Worm (Caenorhabditis elegans) whole organism, young adult: ENCODE data around the gene rabn-5.

Source experiments
- B0035.1 ChIP-seq: sonication (generic microtip); optimal IDR thresholded peaks from 2 replicates; lab custom pipeline; 2016; ENCODE audit warnings: missing genetic modification characterization, mild to moderate bottlenecking, missing compliant biosample characterization, missing genotype, missing genetic modification reagents
- B0336.3 ChIP-seq: fragments of 200-800 bp; sonication (Bioruptor generic); IDR thresholded peaks from 2 replicates; pipeline ENCODE4 v1.3.6; 2022; ENCODE audit warnings: missing genetic modification characterization, missing compliant biosample characterization
- C17E4.6 ChIP-seq: fragments of 200-800 bp; sonication (Bioruptor generic); IDR thresholded peaks from 2 replicates; pipeline ENCODE4 v1.3.6; 2022; ENCODE audit warnings: missing genetic modification reagents, missing genetic modification characterization, missing compliant biosample characterization
- F22D6.2 ChIP-seq: sonication (generic microtip); optimal IDR thresholded peaks from 2 replicates; lab custom pipeline; 2016; ENCODE audit warnings: mild to moderate bottlenecking, missing genetic modification characterization, missing compliant biosample characterization
- F33H1.4 ChIP-seq: fragments of 200-800 bp; sonication (Bioruptor generic); IDR thresholded peaks from 2 replicates; pipeline ENCODE4 v1.3.6; 2022; ENCODE audit warnings: missing genetic modification reagents, missing genetic modification characterization, missing compliant biosample characterization
- F52B5.7 ChIP-seq: sonication (generic microtip); optimal IDR thresholded peaks from 2 replicates; lab custom pipeline; 2016; ENCODE audit warnings: mild to moderate bottlenecking, missing genetic modification characterization, missing compliant biosample characterization
- F57A8.1 ChIP-seq: fragments of 200-800 bp; sonication (Bioruptor generic); optimal IDR thresholded peaks from 2 replicates; lab custom pipeline; 2018; ENCODE audit warnings: mild to moderate bottlenecking, missing genetic modification characterization, moderate library complexity, missing compliant biosample characterization
- K11D2.4 ChIP-seq: fragments of 200-800 bp; sonication (Bioruptor generic); IDR thresholded peaks from 2 replicates; pipeline ENCODE4 v1.3.6; 2022; ENCODE audit warnings: missing genetic modification reagents, missing genetic modification characterization, missing compliant biosample characterization
- T07F8.4 ChIP-seq: sonication (generic microtip); optimal IDR thresholded peaks from 2 replicates; lab custom pipeline; 2016; ENCODE audit warnings: mild to moderate bottlenecking, missing genetic modification characterization, moderate library complexity, missing compliant biosample characterization
- Y53F4B.3 ChIP-seq: fragments of 200-800 bp; sonication (Bioruptor generic); IDR thresholded peaks from 2 replicates; pipeline ENCODE4 v1.3.6; 2022; ENCODE audit warnings: missing genetic modification reagents, missing genetic modification characterization, missing compliant biosample characterization
- Y56A3A.18 ChIP-seq: fragments of 200-800 bp; sonication (Bioruptor generic); IDR thresholded peaks from 2 replicates; pipeline ENCODE4 v1.3.6; 2022; ENCODE audit warnings: missing genetic modification reagents, missing genetic modification characterization, missing compliant biosample characterization
- Y95B8A.8 ChIP-seq: fragments of 200-800 bp; sonication (Bioruptor generic); IDR thresholded peaks from 2 replicates; pipeline ENCODE4 v1.3.6; 2022; ENCODE audit warnings: missing genetic modification reagents, missing genetic modification characterization, missing compliant biosample characterization
- akir-1 ChIP-seq: fragments of 200-800 bp; sonication (Bioruptor generic); optimal IDR thresholded peaks from 2 replicates; lab custom pipeline; 2018; ENCODE audit warnings: mild to moderate bottlenecking, missing genetic modification characterization, moderate library complexity, missing compliant biosample characterization
- attf-3 ChIP-seq: fragments of 200-800 bp; sonication (Bioruptor generic); conservative IDR thresholded peaks from 2 replicates; pipeline ENCODE4 v1.3.6; 2022; ENCODE audit warnings: missing genetic modification reagents, missing genetic modification characterization, missing compliant biosample characterization
- bed-1 ChIP-seq: fragments of 200-800 bp; sonication (Bioruptor generic); IDR thresholded peaks from 2 replicates; pipeline ENCODE4 v1.3.6; 2022; ENCODE audit warnings: missing genetic modification reagents, missing genetic modification characterization, missing compliant biosample characterization
- cebp-2 ChIP-seq: fragments of 200-800 bp; sonication (Bioruptor generic); IDR thresholded peaks from 2 replicates; pipeline ENCODE4 v1.3.6; 2022; ENCODE audit warnings: missing genetic modification characterization, missing compliant biosample characterization
- ceh-40 ChIP-seq: fragments of 200-800 bp; sonication (Bioruptor generic); IDR thresholded peaks from 2 replicates; pipeline ENCODE4 v1.3.6; 2022; ENCODE audit warnings: missing genetic modification characterization, missing compliant biosample characterization
- ceh-58 ChIP-seq: fragments of 200-800 bp; sonication (Bioruptor generic); IDR thresholded peaks from 2 replicates; pipeline ENCODE4 v1.3.6; 2022; ENCODE audit warnings: missing genetic modification characterization, missing compliant biosample characterization
- ceh-79 ChIP-seq: sonication (generic microtip); optimal IDR thresholded peaks from 2 replicates; lab custom pipeline; 2017; ENCODE audit warnings: mild to moderate bottlenecking, missing genetic modification characterization, missing compliant biosample characterization
- chd-7 ChIP-seq: sonication (generic microtip); optimal IDR thresholded peaks from 2 replicates; lab custom pipeline; 2016; ENCODE audit warnings: mild to moderate bottlenecking, missing genetic modification characterization, moderate library complexity, missing compliant biosample characterization
- egrh-3 ChIP-seq: fragments of 200-800 bp; sonication (Bioruptor generic); IDR thresholded peaks from 2 replicates; pipeline ENCODE4 v1.3.6; 2022; ENCODE audit warnings: missing genetic modification reagents, missing genetic modification characterization, missing compliant biosample characterization
- him-1 ChIP-seq: sonication (generic microtip); optimal IDR thresholded peaks from 2 replicates; lab custom pipeline; 2016; ENCODE audit warnings: missing genotype, missing genetic modification reagents, missing genetic modification characterization, missing compliant biosample characterization
- hmg-20 ChIP-seq: fragments of 200-800 bp; sonication (Bioruptor generic); IDR thresholded peaks from 2 replicates; pipeline ENCODE4 v1.3.6; 2022; ENCODE audit warnings: missing genetic modification reagents, missing genetic modification characterization, missing compliant biosample characterization
- hrde-1 ChIP-seq: sonication (generic microtip); optimal IDR thresholded peaks from 2 replicates; lab custom pipeline; 2016; ENCODE audit warnings: missing genetic modification characterization, mild to moderate bottlenecking, missing compliant biosample characterization, moderate library complexity, missing genotype, missing genetic modification reagents, borderline replicate concordance
- lag-1 ChIP-seq: fragments of 200-800 bp; sonication (Bioruptor generic); IDR thresholded peaks from 2 replicates; pipeline ENCODE4 v1.3.6; 2022; ENCODE audit warnings: missing genetic modification reagents, missing genetic modification characterization, missing compliant biosample characterization
- madf-10 ChIP-seq: sonication (generic microtip); optimal IDR thresholded peaks from 2 replicates; lab custom pipeline; 2016; ENCODE audit warnings: mild to moderate bottlenecking, missing genetic modification characterization, missing compliant biosample characterization
- madf-6 ChIP-seq: fragments of 200-800 bp; sonication (Bioruptor generic); IDR thresholded peaks from 2 replicates; pipeline ENCODE4 v1.3.6; 2022; ENCODE audit warnings: missing genetic modification reagents, missing genetic modification characterization, missing compliant biosample characterization
- mes-4 ChIP-seq: sonication (generic microtip); optimal IDR thresholded peaks from 2 replicates; lab custom pipeline; 2016; ENCODE audit warnings: missing genotype, missing genetic modification characterization, missing compliant biosample characterization
- nfya-2 ChIP-seq: fragments of 200-800 bp; sonication (Bioruptor generic); IDR thresholded peaks from 2 replicates; pipeline ENCODE4 v1.3.6; 2022; ENCODE audit warnings: missing genetic modification reagents, missing genetic modification characterization, missing compliant biosample characterization
- nfyb-1 ChIP-seq: fragments of 200-800 bp; sonication (Bioruptor generic); IDR thresholded peaks from 2 replicates; pipeline ENCODE4 v1.3.6; 2022; ENCODE audit warnings: missing genetic modification reagents, missing genetic modification characterization, missing compliant biosample characterization
- nhr-120 ChIP-seq: fragments of 200-800 bp; sonication (Bioruptor generic); IDR thresholded peaks from 2 replicates; pipeline ENCODE4 v1.3.6; 2022; ENCODE audit warnings: missing genetic modification characterization, missing compliant biosample characterization
- rcor-1 ChIP-seq: fragments of 200-800 bp; sonication (Bioruptor generic); IDR thresholded peaks from 2 replicates; pipeline ENCODE4 v1.3.6; 2022; ENCODE audit warnings: missing genetic modification reagents, missing genetic modification characterization, missing compliant biosample characterization
- repo-1 ChIP-seq: sonication (generic microtip); optimal IDR thresholded peaks from 2 replicates; lab custom pipeline; 2017; ENCODE audit warnings: mild to moderate bottlenecking, missing genetic modification characterization, missing compliant biosample characterization
- rpc-1 ChIP-seq, 2 experiments: fragments of 150-350 bp in 1 of 2; sonication (generic microtip) in 1 of 2; optimal IDR thresholded peaks; 2 replicates each; lab custom pipeline; 2014 to 2018; ENCODE audit warnings: missing biosample characterization in 1 of 2, missing genetic modification characterization in 1 of 2, missing genetic modification reagents in 1 of 2, missing genotype in 1 of 2
- sptf-2 ChIP-seq: fragments of 200-800 bp; sonication (Bioruptor generic); optimal IDR thresholded peaks from 2 replicates; lab custom pipeline; 2018; ENCODE audit warnings: mild to moderate bottlenecking, missing genetic modification characterization, missing compliant biosample characterization
- tbp1 ChIP-seq: fragments of 200-800 bp; sonication (Bioruptor generic); optimal IDR thresholded peaks from 2 replicates; lab custom pipeline; 2018; ENCODE audit warnings: mild to moderate bottlenecking, missing genetic modification characterization, missing compliant biosample characterization
- tbx-9 ChIP-seq: sonication (generic microtip); optimal IDR thresholded peaks from 2 replicates; lab custom pipeline; 2016; ENCODE audit warnings: borderline replicate concordance, missing genetic modification characterization, inconsistent platforms, missing compliant biosample characterization
- unc-62 ChIP-seq: fragments of 150-350 bp; optimal IDR thresholded peaks from 2 replicates; lab custom pipeline; 2014; ENCODE audit warnings: missing biosample characterization, missing genetic modification reagents, missing genetic modification characterization
- zfh-2 ChIP-seq: fragments of 200-800 bp; sonication (Bioruptor generic); conservative IDR thresholded peaks from 2 replicates; pipeline ENCODE4 v1.3.6; 2022; ENCODE audit warnings: missing genetic modification reagents, missing genetic modification characterization, missing compliant biosample characterization
- ztf-22 ChIP-seq: fragments of 200-800 bp; sonication (Bioruptor generic); optimal IDR thresholded peaks from 2 replicates; lab custom pipeline; 2018; ENCODE audit warnings: mild to moderate bottlenecking, missing genetic modification characterization, moderate library complexity, missing compliant biosample characterization
- ztf-25 ChIP-seq: fragments of 200-800 bp; sonication (Bioruptor generic); IDR thresholded peaks from 2 replicates; pipeline ENCODE4 v1.3.6; 2022; ENCODE audit warnings: missing genetic modification reagents, missing genetic modification characterization, missing compliant biosample characterization
- ztf-6 ChIP-seq: fragments of 200-800 bp; sonication (Bioruptor generic); IDR thresholded peaks from 2 replicates; pipeline ENCODE4 v1.3.6; 2022; ENCODE audit warnings: missing genetic modification reagents, missing genetic modification characterization, missing compliant biosample characterization

Gene rabn-5

DNA sequence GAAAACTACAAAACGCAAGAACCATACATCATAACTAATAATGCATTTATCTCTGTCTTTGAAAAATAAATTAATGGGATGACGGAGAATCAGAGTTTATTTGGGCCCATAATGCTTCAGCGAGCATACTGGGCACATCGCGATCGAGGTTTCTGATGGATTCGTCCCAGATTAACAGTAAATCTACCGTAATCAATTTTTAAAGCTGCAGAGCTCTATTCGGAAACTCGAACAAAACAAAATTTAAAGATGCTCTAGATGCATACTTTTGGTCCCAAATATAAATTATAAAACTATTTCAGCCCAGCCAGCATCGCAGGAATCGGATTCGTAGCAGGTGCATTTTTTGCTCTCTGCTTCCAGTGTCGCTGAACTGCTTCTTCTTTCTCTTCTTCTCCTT lies 36.3 kb upstream of the rabn-5 start (continued):
- no peak for TF ChIP-seq tbp1 (GFP tag; lab: Kevin White, UChicago)
- TF ChIP-seq tbx-9 = no peak
- no peak for TF ChIP-seq ceh-58 (GFP tag; lab: Robert Waterston, UW)
- TF ChIP-seq unc-62 (GFP tag; lab: Kevin White, UChicago) = no peak
- no peak for TF ChIP-seq bed-1
- TF ChIP-seq him-1 = no peak
- TF ChIP-seq rcor-1 (GFP tag; lab: Robert Waterston, UW) = no peak
- TF ChIP-seq F52B5.7 (tag; lab: Kevin White, UChicago) = no peak
- 0 out of 2 replicates have a peak, but pooled peaks have one; percentile 6 for TF ChIP-seq madf-6 (GFP tag; lab: Robert Waterston, UW)
- no peak for TF ChIP-seq Y56A3A.18
- TF ChIP-seq lag-1 (GFP tag; lab: Robert Waterston, UW) = no peak
- no peak for TF ChIP-seq cebp-2
- TF ChIP-seq attf-3 (GFP tag; lab: Robert Waterston, UW) = no peak
- TF ChIP-seq madf-10 = no peak
- TF ChIP-seq nhr-120 (GFP tag; lab: Robert Waterston, UW) = no peak
- no peak for TF ChIP-seq F22D6.2 (tag; lab: Kevin White, UChicago)
- peak; percentile 52; the same call in 1 of the 2 replicates for TF ChIP-seq B0336.3
- no peak for TF ChIP-seq hrde-1 (tag; lab: Kevin White, UChicago)
- TF ChIP-seq Y53F4B.3 (GFP tag; lab: Robert Waterston, UW) = no peak
- TF ChIP-seq repo-1 (tag; lab: Kevin White, UChicago) = no peak
- no peak for TF ChIP-seq C17E4.6 (GFP tag; lab: Robert Waterston, UW)
- no peak for TF ChIP-seq sptf-2 (GFP tag; lab: Kevin White, UChicago)
- TF ChIP-seq Y95B8A.8 (GFP tag; lab: Robert Waterston, UW) = peak; percentile 50; the same call in 1 of the 2 replicates
- TF ChIP-seq F57A8.1 (GFP tag; lab: Kevin White, UChicago) = no peak
- TF ChIP-seq K11D2.4 = 0 out of 2 replicates have a peak, but pooled peaks have one; percentile 14
- TF ChIP-seq nfya-2 = no peak
- no peak for TF ChIP-seq egrh-3 (GFP tag; lab: Robert Waterston, UW)
- no peak for TF ChIP-seq hmg-20 (GFP tag; lab: Robert Waterston, UW)
- no peak for TF ChIP-seq ztf-22 (GFP tag; lab: Kevin White, UChicago)

DNA sequence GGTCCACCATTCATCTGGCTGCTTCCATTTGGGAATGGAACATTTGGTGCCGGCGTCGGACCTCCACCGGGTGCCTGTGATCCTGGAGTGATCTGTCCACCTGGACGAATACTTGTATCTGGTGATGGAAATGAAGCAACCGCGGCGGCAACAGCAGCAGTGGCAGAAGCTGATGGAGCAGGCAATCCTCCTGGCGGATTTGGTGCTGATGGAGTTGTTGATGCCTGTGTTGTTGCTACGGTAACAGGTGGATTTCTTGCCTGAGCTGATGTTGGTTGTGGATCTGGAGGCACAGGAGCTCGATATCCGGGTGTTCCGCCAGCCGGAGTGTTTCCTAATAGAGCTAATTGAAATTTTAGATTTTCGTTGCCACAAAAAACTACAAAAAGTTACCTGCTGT lies 31.9 kb upstream of the rabn-5 start:
- peak; percentile 65 for TF ChIP-seq zfh-2
- no peak for TF ChIP-seq hrde-1 (tag; lab: Kevin White, UChicago)
- TF ChIP-seq T07F8.4 = no peak
- TF ChIP-seq Y56A3A.18 = no peak
- TF ChIP-seq sptf-2 (GFP tag; lab: Kevin White, UChicago) = no peak
- no peak for TF ChIP-seq nfyb-1 (GFP tag; lab: Robert Waterston, UW)
- TF ChIP-seq ztf-25 (GFP tag; lab: Robert Waterston, UW) = no peak
- TF ChIP-seq akir-1 (GFP tag; lab: Kevin White, UChicago) = no peak
- TF ChIP-seq ceh-79 (tag; lab: Kevin White, UChicago) = no peak
- TF ChIP-seq ceh-40 (GFP tag; lab: Robert Waterston, UW) = no peak
- no peak for TF ChIP-seq B0035.1 (tag; lab: Kevin White, UChicago)
- no peak for TF ChIP-seq ztf-6 (GFP tag; lab: Robert Waterston, UW)
- TF ChIP-seq chd-7 = peak; percentile 10
- TF ChIP-seq egrh-3 (GFP tag; lab: Robert Waterston, UW) = peak; percentile 18; the same call in 1 of the 2 replicates
- no peak for TF ChIP-seq F22D6.2 (tag; lab: Kevin White, UChicago)
- no peak for TF ChIP-seq mes-4
- peak; percentile 8; the same call in 1 of the 2 replicates for TF ChIP-seq F33H1.4
- no peak for TF ChIP-seq rpc-1 (optimal IDR thresholded peaks at IDR 0.05; lab: Kevin White, UChicago)
- TF ChIP-seq rpc-1 (tag; optimal IDR thresholded peaks at IDR 0.05; lab: Kevin White, UChicago) = no peak
- TF ChIP-seq K11D2.4 = no peak
- TF ChIP-seq tbx-9 = no peak
- TF ChIP-seq, all 124 proteins: peak for 4
